Worm (Caenorhabditis elegans): ENCODE measurements around the gene nspd-5.

DNA sequence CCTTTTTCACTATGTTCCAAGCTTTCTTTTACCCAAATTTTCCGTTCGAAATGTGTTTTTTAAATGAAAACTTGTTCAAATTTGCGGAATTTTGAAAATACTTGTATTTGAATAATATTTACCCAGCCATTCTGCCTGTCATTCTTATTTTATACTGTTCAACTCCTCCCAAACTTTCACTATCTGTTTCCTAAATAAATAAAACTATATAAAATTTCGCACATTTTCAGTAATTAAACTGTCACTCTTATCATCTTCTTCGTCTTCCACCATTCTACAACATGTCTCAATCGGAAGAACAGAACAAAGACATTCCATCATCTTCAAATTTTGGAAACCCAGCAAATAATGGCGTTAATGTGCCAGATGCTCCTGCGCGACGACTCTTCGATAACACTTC is 44.6 kb upstream of the nspd-5 start, which contains the start of gene btbd-10:
- TF ChIP-seq T22C8.4 (GFP tag; IDR thresholded peaks at IDR 0.05) (no peak), cog-1 (tag; optimal IDR thresholded peaks at IDR 0.05) (no peak), flt-1 (GFP tag; IDR thresholded peaks at IDR 0.05) (no peak), tab-1 (GFP tag; IDR thresholded peaks at IDR 0.05) (no peak), klf-2 (GFP tag; conservative IDR thresholded peaks at IDR 0.05) (no peak), ztf-29 (GFP tag; IDR thresholded peaks at IDR 0.05) (no peak), ref-1 (GFP tag; conservative IDR thresholded peaks at IDR 0.05) (no peak), med-1 (GFP tag; optimal IDR thresholded peaks at IDR 0.05; ENCODE audit: insufficient read depth) (no peak)

Measured in whole organism, midembryonic.